Worm (Caenorhabditis elegans) whole organism, L4 larva: ENCODE data around the gene Y75B8A.44.

Experiments
- T20F7.1 ChIP-seq: fragments of 200-800 bp; sonication (Bioruptor generic); optimal IDR thresholded peaks from 2 replicates; lab custom pipeline; 2018; ENCODE audit warnings: mild to moderate bottlenecking, missing genetic modification characterization, missing compliant biosample characterization
- ces-1 ChIP-seq: fragments of 150-350 bp; sonication (generic microtip); optimal IDR thresholded peaks from 4 replicates; lab custom pipeline; 2014; ENCODE audit warnings: missing biosample characterization, missing genetic modification reagents, missing genetic modification characterization
- cey-2 ChIP-seq: sonication (generic microtip); optimal IDR thresholded peaks from 3 replicates; lab custom pipeline; 2017; ENCODE audit warnings: missing genetic modification characterization, mild to moderate bottlenecking, missing compliant biosample characterization, antibody characterized with exemption, borderline replicate concordance; ENCODE audit not compliant: insufficient read depth
- daf-8 ChIP-seq: fragments of 200-800 bp; sonication (Bioruptor generic); IDR thresholded peaks from 2 replicates; pipeline ENCODE4 v1.3.6; 2022; ENCODE audit warnings: missing genetic modification characterization, missing compliant biosample characterization
- lin-39 ChIP-seq: fragments of 150-350 bp; optimal IDR thresholded peaks from 2 replicates; lab custom pipeline; 2014; ENCODE audit warnings: missing biosample characterization, missing genetic modification reagents, missing genetic modification characterization
- mdl-1 ChIP-seq, 2 experiments: fragments of 150-350 bp in 1 of 2; sonication (generic microtip) in 1 of 2; optimal IDR thresholded peaks; 2 replicates each; lab custom pipeline; 2014 to 2017; ENCODE audit warnings: missing biosample characterization in 2 of 2, missing genetic modification characterization in 2 of 2
- nhr-237 ChIP-seq: sonication (generic microtip); optimal IDR thresholded peaks from 2 replicates; lab custom pipeline; 2017; ENCODE audit warnings: missing biosample characterization, missing genetic modification characterization
- saeg-2 ChIP-seq: fragments of 200-800 bp; sonication (Bioruptor generic); IDR thresholded peaks from 2 replicates; pipeline ENCODE4 v1.3.6; 2022; ENCODE audit warnings: missing genetic modification reagents, missing genetic modification characterization, missing compliant biosample characterization
- zag-1 ChIP-seq: fragments of 150-350 bp; optimal IDR thresholded peaks from 2 replicates; lab custom pipeline; 2014; ENCODE audit warnings: missing biosample characterization, missing genetic modification characterization

ce11 chrIII:12205271-12205670 lies 11.0 kb downstream of the Y75B8A.44 start:
- no peak for TF ChIP-seq T20F7.1 (GFP tag; lab: Kevin White, UChicago)
- TF ChIP-seq saeg-2 (GFP tag; lab: Robert Waterston, UW): no peak
- TF ChIP-seq daf-8 (GFP tag; lab: Robert Waterston, UW): no peak
- no peak for TF ChIP-seq zag-1 (tag; lab: Kevin White, UChicago)
- no peak for TF ChIP-seq lin-39 (tag; lab: Kevin White, UChicago)
- no peak for TF ChIP-seq mdl-1 (tag; optimal IDR thresholded peaks at IDR 0.05; lab: Kevin White, UChicago)
- TF ChIP-seq ces-1: no peak
- TF ChIP-seq cey-2 (tag; lab: Kevin White, UChicago): no peak
- no peak for TF ChIP-seq nhr-237 (tag; lab: Kevin White, UChicago)
